Worm (Caenorhabditis elegans): ENCODE results near the gene T20D4.19.

T20D4.19 gene

DNA sequence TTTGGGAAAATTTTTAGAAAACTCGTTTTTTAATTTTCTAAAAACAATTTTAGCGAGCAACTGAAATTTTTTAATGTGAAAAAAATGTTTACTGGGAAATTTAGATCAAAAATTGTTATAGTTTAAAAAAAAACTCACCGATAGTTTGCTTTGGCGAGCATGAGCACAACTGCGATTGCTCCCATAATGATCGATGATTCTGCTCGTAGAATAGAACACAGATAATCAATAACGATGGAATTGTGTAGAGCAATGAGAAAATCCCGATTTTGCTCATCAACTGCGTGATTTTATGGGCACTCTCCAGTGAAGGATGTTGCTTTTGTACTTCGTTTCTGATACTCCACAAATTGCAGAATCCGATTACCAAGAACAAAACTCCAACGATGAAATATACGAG lies 11.2 kb upstream of the T20D4.19 start:
- TF ChIP-seq efl-1 (optimal IDR thresholded peaks at IDR 0.05) (no peak), efl-1 (GFP tag; optimal IDR thresholded peaks at IDR 0.05 in 1 of 2) (peak in 1 of 2 experiments; percentile 71), nhr-19 (GFP tag; conservative IDR thresholded peaks at IDR 0.05) (no peak)

DNA sequence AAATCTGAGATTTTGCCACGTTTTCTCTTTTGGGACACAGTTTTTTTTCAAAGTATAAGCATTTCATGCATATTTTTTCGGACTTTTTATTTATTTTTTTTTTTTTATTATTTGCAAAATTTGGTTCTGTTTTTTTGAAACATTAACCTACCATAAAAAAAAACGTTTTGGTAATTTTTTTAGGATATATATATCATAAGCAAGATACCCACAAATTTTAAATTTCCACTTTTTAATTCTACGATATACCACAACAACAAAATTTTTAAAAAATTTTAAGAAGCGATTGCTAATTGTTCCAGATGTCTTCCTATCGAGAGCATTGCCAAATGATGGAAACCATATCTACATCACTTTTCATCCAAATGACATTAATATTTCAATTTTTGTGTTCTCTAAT lies 2.7 kb downstream of the T20D4.19 start, which contains the start of gene srab-20:
srab-20 (plus strand) TSS at position 301 of the 400 bp plus-strand sequence.
- TF ChIP-seq sox-4 (tag; optimal IDR thresholded peaks at IDR 0.05) (no peak), ces-1 (GFP tag; optimal IDR thresholded peaks at IDR 0.05) (no peak), zag-1 (tag; optimal IDR thresholded peaks at IDR 0.05) (no peak), unc-86 (tag; optimal IDR thresholded peaks at IDR 0.05) (no peak), mdl-1 (tag; optimal IDR thresholded peaks at IDR 0.05) (no peak), sup-37 (GFP tag; optimal IDR thresholded peaks at IDR 0.05) (no peak)

DNA sequence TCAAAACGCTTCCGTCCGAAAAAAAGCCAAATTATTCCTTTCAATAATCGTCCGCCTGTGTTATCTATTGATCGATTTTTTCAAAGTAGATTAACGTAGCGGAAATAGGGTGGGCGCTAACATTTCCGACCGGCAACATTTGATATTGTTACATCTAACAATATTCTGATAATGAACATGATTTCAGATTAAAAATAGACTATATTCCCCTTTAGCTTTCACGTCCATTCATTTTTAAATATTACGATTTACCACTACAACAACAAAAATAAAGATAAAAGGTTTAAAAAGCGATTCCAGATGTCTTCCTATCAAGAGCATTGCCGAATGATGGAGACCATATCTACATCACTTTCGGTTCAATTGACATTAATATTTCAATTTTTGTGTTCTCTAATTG lies 5.4 kb downstream of the T20D4.19 start, which contains the start of gene srab-22:
srab-22 (plus strand) TSS at position 301 of the 400 bp plus-strand sequence.
- no peak for TF ChIP-seq mab-9 (GFP tag; IDR thresholded peaks at IDR 0.05)
- no peak for TF ChIP-seq nhr-19 (GFP tag; conservative IDR thresholded peaks at IDR 0.05)

DNA sequence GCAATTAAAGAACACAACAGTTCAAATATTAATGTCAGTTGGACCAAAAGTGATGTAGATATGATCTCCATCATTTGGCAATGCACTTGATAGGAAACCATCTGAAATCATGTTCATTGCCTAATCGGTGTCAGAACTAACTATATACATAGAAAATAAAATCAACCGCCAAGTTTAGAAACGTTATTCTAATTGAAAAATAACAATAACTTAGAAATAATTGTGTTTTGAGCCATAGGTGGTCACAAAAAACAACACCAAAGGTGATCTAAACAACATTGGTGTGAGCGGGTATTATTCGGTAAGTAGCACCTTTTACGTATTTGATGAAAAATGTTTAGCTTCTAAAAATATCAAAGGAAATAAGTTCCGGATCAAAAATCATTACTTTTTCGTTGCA lies 7.1 kb downstream of the T20D4.19 start, which contains the start of gene srab-21:
srab-21 (minus strand) TSS at position 101 of the 400 bp plus-strand sequence.
- TF ChIP-seq efl-1 (optimal IDR thresholded peaks at IDR 0.05) (no peak), efl-1 (GFP tag; optimal IDR thresholded peaks at IDR 0.05 in 1 of 2) (peak in 1 of 2 experiments; percentile 56), lin-15B (tag; optimal IDR thresholded peaks at IDR 0.05) (no peak), elt-2 (tag; optimal IDR thresholded peaks at IDR 0.05) (no peak), C04F5.9 (tag; optimal IDR thresholded peaks at IDR 0.05) (no peak), pax-3 (tag; optimal IDR thresholded peaks at IDR 0.05) (no peak)

ce11 chrV:3417928-3418327 lies 13.5 kb downstream of the T20D4.19 start, which contains the start of gene T20D4.3:
T20D4.3 (plus strand) TSS chrV:3418228.
- TF ChIP-seq swsn-7 (tag; optimal IDR thresholded peaks at IDR 0.05) (no peak), egl-13 (tag; optimal IDR thresholded peaks at IDR 0.05) (no peak), nhr-12 (tag; optimal IDR thresholded peaks at IDR 0.05) (no peak), mep-1 (tag; optimal IDR thresholded peaks at IDR 0.05) (no peak), lin-13 (GFP tag; optimal IDR thresholded peaks at IDR 0.05) (no peak)

ce11 chrV:3413010-3413409 lies 18.4 kb downstream of the T20D4.19 start, which contains the start of gene txt-11:
txt-11 (plus strand) TSS chrV:3413310.
- no peak for TF ChIP-seq fkh-4 (tag; optimal IDR thresholded peaks at IDR 0.05; ENCODE audit: borderline replicate concordance)
- TF ChIP-seq efl-1 (optimal IDR thresholded peaks at IDR 0.05), result no peak
- TF ChIP-seq efl-1 (GFP tag; optimal IDR thresholded peaks at IDR 0.05 in 1 of 2), result peak in 1 of 2 experiments; percentile 6
- TF ChIP-seq nhr-11 (tag; optimal IDR thresholded peaks at IDR 0.05), result no peak
- no peak for TF ChIP-seq unc-130 (tag; optimal IDR thresholded peaks at IDR 0.05)
- no peak for TF ChIP-seq zip-4 (GFP tag; optimal IDR thresholded peaks at IDR 0.05)
- no peak for TF ChIP-seq ceh-82 (tag; optimal IDR thresholded peaks at IDR 0.05)

DNA sequence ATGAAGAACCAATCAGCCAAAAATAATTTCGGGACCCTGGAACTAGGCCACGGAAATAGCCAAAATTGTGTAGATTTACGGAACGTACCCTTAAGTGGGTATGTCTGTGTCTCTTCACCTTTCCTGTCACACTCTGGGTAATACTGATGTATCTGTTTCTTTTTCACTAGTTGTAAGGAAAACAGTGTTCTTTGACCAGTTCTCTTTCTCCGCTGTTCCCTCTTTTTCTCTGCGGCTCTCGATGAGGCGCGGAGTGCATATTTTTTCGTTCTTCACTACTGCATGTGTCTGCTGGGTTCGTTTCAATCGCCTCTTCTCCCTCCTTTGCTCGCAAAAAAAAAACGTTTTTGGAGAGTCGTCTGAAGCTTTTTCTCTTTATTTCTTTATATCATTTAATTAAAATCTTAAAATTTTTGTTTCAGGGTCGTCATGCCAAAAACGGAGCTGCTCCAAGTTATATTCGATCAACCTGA lies 21.3 kb downstream of the T20D4.19 start, which contains the start of gene arrd-22:
arrd-22 (plus strand) TSS at position 423 of the 473 bp plus-strand sequence.
- TF ChIP-seq lir-3 (tag; optimal IDR thresholded peaks at IDR 0.05; ENCODE audit: poor library complexity), result no peak
- TF ChIP-seq unc-98 (GFP tag; IDR thresholded peaks at IDR 0.05), result no peak
- no peak for TF ChIP-seq ztf-11 (tag; optimal IDR thresholded peaks at IDR 0.05)
- TF ChIP-seq elt-3 (tag; optimal IDR thresholded peaks at IDR 0.05), result no peak
- no peak for TF ChIP-seq lin-15B (tag; optimal IDR thresholded peaks at IDR 0.05)
- no peak for TF ChIP-seq tbx-2 (tag; optimal IDR thresholded peaks at IDR 0.05)
- TF ChIP-seq efl-1 (optimal IDR thresholded peaks at IDR 0.05), result no peak
- no peak for TF ChIP-seq efl-1 (GFP tag; optimal IDR thresholded peaks at IDR 0.05 in 1 of 2)
- TF ChIP-seq ztf-4 (tag; optimal IDR thresholded peaks at IDR 0.05), result no peak
- TF ChIP-seq rnt-1 (tag; optimal IDR thresholded peaks at IDR 0.05), result peak; percentile 30
- TF ChIP-seq Y116A8C.19 (tag; optimal IDR thresholded peaks at IDR 0.05; ENCODE audit: borderline replicate concordance), result no peak
- no peak for TF ChIP-seq unc-62 (GFP tag; optimal IDR thresholded peaks at IDR 0.05)
- TF ChIP-seq mep-1 (tag; optimal IDR thresholded peaks at IDR 0.05), result peak; percentile 38
- TF ChIP-seq aha-1 (tag; optimal IDR thresholded peaks at IDR 0.05), result no peak
- no peak for TF ChIP-seq pax-3 (tag; optimal IDR thresholded peaks at IDR 0.05)
- peak in 1 of 3 experiments; percentile 30 for TF ChIP-seq ceh-82 (tag; optimal IDR thresholded peaks at IDR 0.05)
- peak; percentile 84 for TF ChIP-seq lin-14 (GFP tag; optimal IDR thresholded peaks at IDR 0.05)
- TF ChIP-seq blmp-1 (tag; optimal IDR thresholded peaks at IDR 0.05), result peak; percentile 38
- peak; percentile 8; the same call in 1 of the 2 replicates for TF ChIP-seq nhr-19 (GFP tag; conservative IDR thresholded peaks at IDR 0.05)
- TF ChIP-seq grh-1 (GFP tag; IDR thresholded peaks at IDR 0.05), result no peak
- TF ChIP-seq nhr-20 (tag; optimal IDR thresholded peaks at IDR 0.05), result peak; percentile 26
- peak; percentile 86 for TF ChIP-seq nhr-85 (tag)
- TF ChIP-seq nhr-237 (tag; optimal IDR thresholded peaks at IDR 0.05), result no peak
